Fruit fly (Drosophila melanogaster) whole organism, embryonic: ENCODE data around the gene CG9338.
A peak's percentile ranks its signal among the peaks of the same experiment; 100 is the strongest.

Experiments
- CG10366 ChIP-seq: fragments of 200-800 bp; sonication (Bioruptor generic); IDR thresholded peaks from 2 replicates; pipeline ENCODE4 v1.3.6; 2022; ENCODE audit warnings: missing biosample characterization, missing genetic modification characterization
- CG12769 ChIP-seq: fragments of 200-800 bp; sonication (Bioruptor generic); optimal IDR thresholded peaks from 2 replicates; lab custom pipeline; 2019; ENCODE audit warnings: missing biosample characterization, mild to moderate bottlenecking, missing genetic modification characterization, moderate library complexity
- CG17359 ChIP-seq: fragments of 200-800 bp; sonication (Bioruptor generic); optimal IDR thresholded peaks from 3 replicates; lab custom pipeline; 2018; ENCODE audit warnings: missing biosample characterization, mild to moderate bottlenecking, missing genetic modification characterization, moderate library complexity
- CG17385 ChIP-seq: fragments of 200-800 bp; sonication (Bioruptor generic); optimal IDR thresholded peaks from 3 replicates; lab custom pipeline; 2018; ENCODE audit warnings: missing biosample characterization, mild to moderate bottlenecking, missing genetic modification characterization
- CG2120 ChIP-seq: fragments of 200-800 bp; sonication (Bioruptor generic); optimal IDR thresholded peaks from 3 replicates; lab custom pipeline; 2016; ENCODE audit warnings: missing biosample characterization, missing genetic modification characterization
- CG2202 ChIP-seq: fragments of 200-800 bp; sonication (Bioruptor generic); optimal IDR thresholded peaks from 2 replicates; lab custom pipeline; 2018; ENCODE audit warnings: missing biosample characterization, mild to moderate bottlenecking, missing genetic modification characterization
- CG32767 ChIP-seq: fragments of 200-800 bp; sonication (Bioruptor generic); IDR thresholded peaks from 2 replicates; pipeline ENCODE4 v1.3.6; 2022; ENCODE audit warnings: missing biosample characterization, missing genetic modification characterization
- CG4404 ChIP-seq: fragments of 200-800 bp; sonication (Bioruptor generic); IDR thresholded peaks from 2 replicates; pipeline ENCODE4 v1.3.6; 2022; ENCODE audit warnings: missing biosample characterization, missing genetic modification characterization
- CG4730 ChIP-seq: fragments of 200-800 bp; sonication (Bioruptor generic); IDR thresholded peaks from 2 replicates; pipeline ENCODE4 v1.3.6; 2022; ENCODE audit warnings: missing biosample characterization, missing genetic modification characterization
- CG7786 ChIP-seq: fragments of 200-800 bp; sonication (Bioruptor generic); optimal IDR thresholded peaks from 2 replicates; lab custom pipeline; 2016; ENCODE audit warnings: missing biosample characterization, missing genetic modification characterization
- CG7928 ChIP-seq: fragments of 200-800 bp; sonication (Bioruptor generic); optimal IDR thresholded peaks from 2 replicates; lab custom pipeline; 2017; ENCODE audit warnings: missing biosample characterization, mild to moderate bottlenecking, missing genetic modification characterization
- CG7987 ChIP-seq: fragments of 200-800 bp; sonication (Bioruptor generic); optimal IDR thresholded peaks from 2 replicates; lab custom pipeline; 2018; ENCODE audit warnings: missing biosample characterization, mild to moderate bottlenecking, missing genetic modification characterization, moderate library complexity
- CG8281 ChIP-seq: fragments of 200-800 bp; sonication (Bioruptor generic); optimal IDR thresholded peaks from 2 replicates; lab custom pipeline; 2018; ENCODE audit warnings: missing biosample characterization, mild to moderate bottlenecking, missing genetic modification characterization, moderate library complexity
- Dad ChIP-seq: fragments of 200-800 bp; sonication (Bioruptor generic); optimal IDR thresholded peaks from 3 replicates; lab custom pipeline; 2016; ENCODE audit warnings: missing biosample characterization, missing genetic modification characterization
- Deaf1 ChIP-seq: fragments of 200-800 bp; optimal IDR thresholded peaks from 3 replicates; lab custom pipeline; 2019; ENCODE audit warnings: missing biosample characterization, mild to moderate bottlenecking, missing genetic modification characterization, moderate library complexity
- Dek ChIP-seq: fragments of 200-800 bp; sonication (Bioruptor generic); optimal IDR thresholded peaks from 3 replicates; lab custom pipeline; 2019; ENCODE audit warnings: missing biosample characterization, mild to moderate bottlenecking, missing genetic modification characterization, moderate library complexity
- Drgx ChIP-seq: fragments of 200-800 bp; sonication (Bioruptor generic); IDR thresholded peaks from 2 replicates; pipeline ENCODE4 v1.3.6; 2022; ENCODE audit warnings: missing biosample characterization, missing genetic modification characterization
- E2f1 ChIP-seq: fragments of 200-800 bp; sonication (Bioruptor generic); IDR thresholded peaks from 2 replicates; pipeline ENCODE4 v1.3.6; 2022; ENCODE audit warnings: missing biosample characterization, missing genetic modification characterization
- Hr3 ChIP-seq: fragments of 200-800 bp; sonication (Bioruptor generic); optimal IDR thresholded peaks from 3 replicates; lab custom pipeline; 2016; ENCODE audit warnings: missing biosample characterization, missing genetic modification characterization
- Max ChIP-seq: fragments of 200-800 bp; sonication (Bioruptor generic); optimal IDR thresholded peaks from 2 replicates; lab custom pipeline; 2016; ENCODE audit warnings: missing biosample characterization, mild to moderate bottlenecking, missing genetic modification characterization
- Med ChIP-seq: fragments of 200-800 bp; sonication (Bioruptor generic); peaks from one replicate; lab custom pipeline; 2016; ENCODE audit warnings: missing biosample characterization, missing genetic modification characterization, mild to moderate bottlenecking, inconsistent platforms, moderate library complexity
- Meics ChIP-seq: fragments of 200-800 bp; sonication (Bioruptor generic); optimal IDR thresholded peaks from 2 replicates; lab custom pipeline; 2017; ENCODE audit warnings: missing biosample characterization, mild to moderate bottlenecking, missing genetic modification characterization
- NfI ChIP-seq: fragments of 200-800 bp; sonication (Bioruptor generic); optimal IDR thresholded peaks from 3 replicates; lab custom pipeline; 2018; ENCODE audit warnings: missing biosample characterization, mild to moderate bottlenecking, missing genetic modification characterization, moderate library complexity
- Rfx ChIP-seq: fragments of 200-800 bp; sonication (Bioruptor generic); IDR thresholded peaks from 2 replicates; pipeline ENCODE4 v1.3.6; 2022; ENCODE audit warnings: missing biosample characterization, missing genetic modification characterization
- Xbp1 ChIP-seq: fragments of 200-800 bp; sonication (Bioruptor generic); optimal IDR thresholded peaks from 3 replicates; lab custom pipeline; 2016; ENCODE audit warnings: missing biosample characterization, mild to moderate bottlenecking, missing genetic modification characterization
- abd-A ChIP-seq: fragments of 200-800 bp; sonication (Bioruptor generic); optimal IDR thresholded peaks from 3 replicates; lab custom pipeline; 2019; ENCODE audit warnings: missing biosample characterization, mild to moderate bottlenecking, missing genetic modification characterization, moderate library complexity
- bsh ChIP-seq, 2 experiments: fragments of 200-800 bp; sonication (Bioruptor generic); optimal IDR thresholded peaks; 2 replicates each; lab custom pipeline; 2017 to 2018; ENCODE audit warnings: mild to moderate bottlenecking in 2 of 2, missing biosample characterization in 2 of 2, missing genetic modification characterization in 2 of 2, moderate library complexity in 1 of 2
- btn ChIP-seq: fragments of 200-800 bp; sonication (Bioruptor generic); optimal IDR thresholded peaks from 2 replicates; lab custom pipeline; 2016; ENCODE audit warnings: missing biosample characterization, missing genetic modification characterization
- chinmo ChIP-seq: fragments of 200-800 bp; sonication (Bioruptor generic); IDR thresholded peaks from 4 replicates; pipeline ENCODE4 v1.3.6; 2022; ENCODE audit warnings: missing biosample characterization, missing genetic modification characterization; ENCODE audit not compliant: partially characterized antibody
- dmrt11E ChIP-seq: fragments of 200-800 bp; sonication (Bioruptor generic); optimal IDR thresholded peaks from 3 replicates; lab custom pipeline; 2018; ENCODE audit warnings: missing biosample characterization, mild to moderate bottlenecking, missing genetic modification characterization, moderate library complexity
- en ChIP-seq: fragments of 200-800 bp; sonication (Bioruptor generic); optimal IDR thresholded peaks from 2 replicates; lab custom pipeline; 2016; ENCODE audit warnings: missing biosample characterization, missing genetic modification characterization
- esg ChIP-seq: fragments of 200-800 bp; sonication (Bioruptor generic); conservative IDR thresholded peaks from 2 replicates; pipeline ENCODE4 v1.3.6; 2022; ENCODE audit warnings: missing biosample characterization, missing genetic modification characterization
- eve ChIP-seq, 2 experiments: fragments of >200 bp; optimal IDR thresholded peaks; 2 replicates each; lab custom pipeline; 2017; ENCODE audit warnings: missing biosample characterization in 2 of 2, missing genetic modification characterization in 2 of 2
- fd96Cb ChIP-seq: fragments of 200-800 bp; sonication (Bioruptor generic); optimal IDR thresholded peaks from 2 replicates; lab custom pipeline; 2018; ENCODE audit warnings: missing biosample characterization, mild to moderate bottlenecking, missing genetic modification characterization, moderate library complexity
- ftz-f1 ChIP-seq: fragments of 200-800 bp; sonication (Bioruptor generic); optimal IDR thresholded peaks from 2 replicates; lab custom pipeline; 2016; ENCODE audit warnings: missing biosample characterization, missing genetic modification characterization
- hth ChIP-seq: fragments of >200 bp; optimal IDR thresholded peaks from 2 replicates; lab custom pipeline; 2017; ENCODE audit warnings: inconsistent platforms
- lab ChIP-seq: fragments of 200-800 bp; sonication (Bioruptor generic); optimal IDR thresholded peaks from 3 replicates; lab custom pipeline; 2017; ENCODE audit warnings: missing biosample characterization, missing genetic modification characterization, mild to moderate bottlenecking, moderate library complexity, missing genetic modification reagents
- nom ChIP-seq: fragments of 200-800 bp; sonication (Bioruptor generic); optimal IDR thresholded peaks from 2 replicates; lab custom pipeline; 2017; ENCODE audit warnings: missing biosample characterization, missing genetic modification characterization, mild to moderate bottlenecking, moderate library complexity, missing genetic modification reagents
- org-1 ChIP-seq: fragments of 200-800 bp; sonication (Bioruptor generic); optimal IDR thresholded peaks from 2 replicates; lab custom pipeline; 2017; ENCODE audit warnings: missing biosample characterization, missing genetic modification characterization
- pan ChIP-seq, 4 experiments: fragments of >200 bp in 3 of 4; fragments of 200-800 bp in 1 of 4; sonication (Bioruptor generic) in 1 of 4; optimal IDR thresholded peaks in 3 of 4; IDR thresholded peaks in 1 of 4; 2 replicates each; pipeline versions ENCODE4 v1.3.6 to Lab custom; 2017 to 2022; ENCODE audit warnings: missing biosample characterization in 2 of 4, missing genetic modification characterization in 2 of 4, mixed read lengths in 1 of 4
- sd ChIP-seq: fragments of 200-800 bp; sonication (Bioruptor generic); optimal IDR thresholded peaks from 3 replicates; lab custom pipeline; 2018; ENCODE audit warnings: missing biosample characterization, mild to moderate bottlenecking, missing genetic modification characterization, moderate library complexity
- shn ChIP-seq: fragments of 200-800 bp; sonication (Bioruptor generic); optimal IDR thresholded peaks from 3 replicates; lab custom pipeline; 2016; ENCODE audit warnings: missing biosample characterization, missing genetic modification characterization
- slbo ChIP-seq: fragments of 200-800 bp; sonication (Bioruptor generic); IDR thresholded peaks from 2 replicates; pipeline ENCODE4 v1.3.6; 2022; ENCODE audit warnings: missing biosample characterization, missing genetic modification characterization
- sob ChIP-seq: fragments of 200-800 bp; sonication (Bioruptor generic); IDR thresholded peaks from 2 replicates; pipeline ENCODE4 v1.3.6; 2022; ENCODE audit warnings: missing biosample characterization, missing genetic modification characterization
- tgo ChIP-seq: fragments of 200-800 bp; sonication (Bioruptor generic); IDR thresholded peaks from 3 replicates; pipeline ENCODE4 v1.3.6; 2022; ENCODE audit warnings: missing biosample characterization, missing genetic modification characterization
- trh ChIP-seq: fragments of 200-800 bp; sonication (Bioruptor generic); optimal IDR thresholded peaks from 2 replicates; lab custom pipeline; 2016; ENCODE audit warnings: missing biosample characterization, missing genetic modification characterization
- tup ChIP-seq: fragments of 200-800 bp; sonication (Bioruptor generic); optimal IDR thresholded peaks from 2 replicates; lab custom pipeline; 2016; ENCODE audit warnings: missing biosample characterization, mild to moderate bottlenecking, missing genetic modification characterization, moderate library complexity
- zfh1 ChIP-seq: fragments of 200-800 bp; sonication (Bioruptor generic); IDR thresholded peaks from 3 replicates; pipeline ENCODE4 v1.3.6; 2022; ENCODE audit warnings: missing biosample characterization, missing genetic modification characterization

The CG9338 gene

dm6 chr2L:20889857-20890606 is 25.0 kb downstream of the CG9338 start (continued):
- TF ChIP-seq Med (GFP tag; lab: Kevin White, UChicago), result peak; percentile 77
- TF ChIP-seq btn (GFP tag; lab: Kevin White, UChicago), result no peak
- TF ChIP-seq zfh1 (GFP tag; lab: Robert Waterston, UW), result no peak
- TF ChIP-seq Dek (tag; lab: Kevin White, UChicago), result no peak
- TF ChIP-seq dmrt11E (tag; lab: Kevin White, UChicago), result peak; percentile 30
- peak; percentile 5 for TF ChIP-seq CG8281 (tag; lab: Kevin White, UChicago)
- peak; percentile 80 for TF ChIP-seq CG12769 (tag; lab: Kevin White, UChicago)
- peak; percentile 32 for TF ChIP-seq Deaf1 (tag; lab: Kevin White, UChicago)
- TF ChIP-seq ftz-f1 (GFP tag; lab: Kevin White, UChicago), result no peak
- TF ChIP-seq fd96Cb (tag; lab: Kevin White, UChicago), result peak; percentile 51
- peak; percentile 41; the same call in 1 of the 2 replicates for TF ChIP-seq CG10366 (GFP tag; lab: Robert Waterston, UW)
- peak; percentile 30 for TF ChIP-seq abd-A
- TF ChIP-seq CG2202 (tag; lab: Kevin White, UChicago), result peak; percentile 7
- peak; percentile 14 for TF ChIP-seq CG17385
- peak; percentile 36 for TF ChIP-seq Dad
- no peak for TF ChIP-seq CG4404 (GFP tag; lab: Robert Waterston, UW)
- TF ChIP-seq trh, result peak; percentile 27
- TF ChIP-seq org-1, result peak; percentile 38
- peak; percentile 42 for TF ChIP-seq shn (GFP tag; lab: Kevin White, UChicago)
- TF ChIP-seq Max (GFP tag; lab: Kevin White, UChicago), result no peak

- TF ChIP-seq pan (optimal IDR thresholded peaks at IDR 0.05; lab: Kevin White, UChicago) (no peak), pan (GFP tag; optimal IDR thresholded peaks at IDR 0.05 in 1 of 2, IDR thresholded peaks at IDR 0.05 in 1 of 2) (peak in 1 of 2 experiments; percentile 50), CG17359 (tag; lab: Kevin White, UChicago) (peak; percentile 32), lab (peak; percentile 61), Drgx (GFP tag; lab: Robert Waterston, UW) (peak; percentile 61), en (no peak), NfI (GFP tag; lab: Kevin White, UChicago) (no peak), CG12769 (tag; lab: Kevin White, UChicago) (peak; percentile 23), CG7928 (no peak), CG7987 (GFP tag; lab: Kevin White, UChicago) (no peak), CG2120 (GFP tag; lab: Kevin White, UChicago) (peak; percentile 7), slbo (GFP tag; lab: Robert Waterston, UW) (peak; percentile 57), sd (tag; lab: Kevin White, UChicago) (peak; percentile 15), tgo (GFP tag; lab: Robert Waterston, UW) (peak; percentile 24; the same call in 2 of the 3 replicates), bsh (GFP tag; optimal IDR thresholded peaks at IDR 0.05; lab: Kevin White, UChicago) (peak in 1 of 2 experiments; percentile 20), tup (GFP tag; lab: Kevin White, UChicago) (no peak), hth (lab: Kevin White, UChicago) (no peak), chinmo (GFP tag; lab: Robert Waterston, UW) (peak; percentile 63; the same call in 2 of the 4 replicates), Hr3 (GFP tag; lab: Kevin White, UChicago) (no peak), sob (peak; percentile 54), Rfx (GFP tag; lab: Robert Waterston, UW) (peak; percentile 43; the same call in 1 of the 2 replicates), CG4730 (GFP tag; lab: Robert Waterston, UW) (no peak), E2f1 (GFP tag; lab: Robert Waterston, UW) (no peak), CG7786 (GFP tag; lab: Kevin White, UChicago) (no peak), CG32767 (GFP tag; lab: Robert Waterston, UW) (0 out of 2 replicates have a peak, but pooled peaks have one; percentile 20), Xbp1 (GFP tag; lab: Kevin White, UChicago) (peak; percentile 12), Meics (GFP tag; lab: Kevin White, UChicago) (no peak), Med (GFP tag; lab: Kevin White, UChicago) (peak; percentile 45), nom (GFP tag; lab: Kevin White, UChicago) (peak; percentile 45), esg (0 out of 2 replicates have a peak, but pooled peaks have one; percentile 14), eve (GFP tag; optimal IDR thresholded peaks at IDR 0.05; lab: Kevin White, UChicago) (peak in 1 of 2 experiments; percentile 60)
Measured at dm6 chr2L:20891188-20891587, 26.2 kb downstream of the CG9338 start.
